Fruit fly (Drosophila melanogaster) whole organism, prepupa: ENCODE measurements around the gene CG13992.

ENCODE experiments used
- Blimp-1 ChIP-seq: fragments of 200-800 bp; sonication (Bioruptor generic); optimal IDR thresholded peaks from 3 replicates; lab custom pipeline; 2017; ENCODE audit warnings: missing biosample characterization, missing genetic modification characterization, mild to moderate bottlenecking, moderate library complexity, missing genetic modification reagents
- CG11294 ChIP-seq: fragments of 200-800 bp; sonication (Bioruptor generic); IDR thresholded peaks from 2 replicates; pipeline ENCODE4 v1.3.6; 2022; ENCODE audit warnings: missing biosample characterization, missing genetic modification characterization
- CG11762 ChIP-seq: fragments of 200-800 bp; sonication (Bioruptor generic); optimal IDR thresholded peaks from 3 replicates; lab custom pipeline; 2016; ENCODE audit warnings: missing biosample characterization, missing genetic modification characterization; ENCODE audit not compliant: insufficient read depth
- CG15336 ChIP-seq: fragments of 200-800 bp; sonication (Bioruptor generic); IDR thresholded peaks from 2 replicates; pipeline ENCODE4 v1.3.6; 2022; ENCODE audit warnings: missing biosample characterization, missing genetic modification characterization
- CG16779 ChIP-seq: fragments of 200-800 bp; sonication (Bioruptor generic); optimal IDR thresholded peaks from 3 replicates; lab custom pipeline; 2017; ENCODE audit warnings: missing biosample characterization, mild to moderate bottlenecking, missing genetic modification characterization
- CG3032 ChIP-seq: fragments of 200-800 bp; optimal IDR thresholded peaks from 2 replicates; lab custom pipeline; 2019; ENCODE audit warnings: missing biosample characterization, mild to moderate bottlenecking, missing genetic modification characterization, moderate library complexity
- CG31627 ChIP-seq: fragments of 200-800 bp; sonication (Bioruptor generic); optimal IDR thresholded peaks from 3 replicates; lab custom pipeline; 2016; ENCODE audit warnings: missing biosample characterization, missing genetic modification characterization
- CG34406 ChIP-seq: fragments of 200-800 bp; sonication (Bioruptor generic); optimal IDR thresholded peaks from 3 replicates; lab custom pipeline; 2016; ENCODE audit warnings: missing biosample characterization, missing genetic modification characterization
- CG4318 ChIP-seq: fragments of 200-800 bp; sonication (Bioruptor generic); optimal IDR thresholded peaks from 3 replicates; lab custom pipeline; 2017; ENCODE audit warnings: missing biosample characterization, mild to moderate bottlenecking, missing genetic modification characterization
- CG6163 ChIP-seq: fragments of 200-800 bp; sonication (Bioruptor generic); IDR thresholded peaks from 3 replicates; pipeline ENCODE4 v1.3.6; 2022; ENCODE audit warnings: missing biosample characterization, missing genetic modification characterization
- CG6792 ChIP-seq: fragments of 200-800 bp; sonication (Bioruptor generic); optimal IDR thresholded peaks from 3 replicates; lab custom pipeline; 2016; ENCODE audit warnings: missing biosample characterization, missing genetic modification characterization
- CG6854 ChIP-seq: fragments of 200-800 bp; sonication (Bioruptor generic); optimal IDR thresholded peaks from 2 replicates; lab custom pipeline; 2017; ENCODE audit warnings: missing biosample characterization, mild to moderate bottlenecking, missing genetic modification characterization
- CG7368 ChIP-seq: fragments of 200-800 bp; sonication (Bioruptor generic); optimal IDR thresholded peaks from 3 replicates; lab custom pipeline; 2016; ENCODE audit warnings: missing biosample characterization, missing genetic modification characterization
- CG8119 ChIP-seq: fragments of 200-800 bp; sonication (Bioruptor generic); IDR thresholded peaks from 3 replicates; pipeline ENCODE4 v1.3.6; 2022; ENCODE audit warnings: missing biosample characterization, missing genetic modification characterization
- CG8319 ChIP-seq: fragments of 200-800 bp; sonication (Bioruptor generic); optimal IDR thresholded peaks from 3 replicates; lab custom pipeline; 2016; ENCODE audit warnings: missing biosample characterization, missing genetic modification characterization
- CG8632 ChIP-seq: fragments of 200-800 bp; sonication (Bioruptor generic); optimal IDR thresholded peaks from 3 replicates; lab custom pipeline; 2016; ENCODE audit warnings: missing biosample characterization, missing genetic modification characterization
- Eip78C ChIP-seq: fragments of 200-800 bp; sonication (Bioruptor generic); peaks from one replicate; lab custom pipeline; 2016; ENCODE audit warnings: missing biosample characterization, missing genetic modification characterization
- Eip93F ChIP-seq: fragments of 200-800 bp; sonication (Bioruptor generic); optimal IDR thresholded peaks from 2 replicates; lab custom pipeline; 2016; ENCODE audit warnings: missing biosample characterization, mild to moderate bottlenecking, missing genetic modification characterization
- Ets21C ChIP-seq: fragments of 200-800 bp; sonication (Bioruptor generic); optimal IDR thresholded peaks from 3 replicates; lab custom pipeline; 2016; ENCODE audit warnings: missing biosample characterization, missing genetic modification characterization
- Gug ChIP-seq: fragments of 200-800 bp; sonication (Bioruptor generic); IDR thresholded peaks from 2 replicates; pipeline ENCODE4 v1.3.6; 2022; ENCODE audit warnings: missing biosample characterization, missing genetic modification characterization
- Hr38 ChIP-seq: sonication (Bioruptor generic); optimal IDR thresholded peaks from 2 replicates; lab custom pipeline; 2016; ENCODE audit warnings: missing biosample characterization, missing genetic modification characterization
- Hr39 ChIP-seq: fragments of 200-800 bp; sonication (Bioruptor generic); optimal IDR thresholded peaks from 2 replicates; lab custom pipeline; 2016; ENCODE audit warnings: missing biosample characterization, missing genetic modification characterization
- Hr4 ChIP-seq: fragments of 200-800 bp; sonication (Bioruptor generic); optimal IDR thresholded peaks from 3 replicates; lab custom pipeline; 2016; ENCODE audit warnings: missing biosample characterization, missing genetic modification characterization
- Lpt ChIP-seq: fragments of 200-800 bp; sonication (Bioruptor generic); optimal IDR thresholded peaks from 3 replicates; lab custom pipeline; 2016; ENCODE audit warnings: missing biosample characterization, missing genetic modification characterization
- Sox102F ChIP-seq: fragments of 200-800 bp; sonication (Bioruptor generic); optimal IDR thresholded peaks from 2 replicates; lab custom pipeline; 2016; ENCODE audit warnings: missing biosample characterization, mild to moderate bottlenecking, missing genetic modification characterization
- Sox14 ChIP-seq: fragments of 200-800 bp; sonication (Bioruptor generic); optimal IDR thresholded peaks from 3 replicates; lab custom pipeline; 2016; ENCODE audit warnings: missing biosample characterization, missing genetic modification characterization
- Sox15 ChIP-seq: fragments of 200-800 bp; sonication (Bioruptor generic); optimal IDR thresholded peaks from 3 replicates; lab custom pipeline; 2016; ENCODE audit warnings: missing biosample characterization, missing genetic modification characterization
- acj6 ChIP-seq: fragments of 200-800 bp; sonication (Bioruptor generic); optimal IDR thresholded peaks from 3 replicates; lab custom pipeline; 2016; ENCODE audit warnings: missing biosample characterization, missing genetic modification characterization
- dsx ChIP-seq: fragments of 200-800 bp; optimal IDR thresholded peaks from 3 replicates; lab custom pipeline; 2019; ENCODE audit warnings: missing biosample characterization, mild to moderate bottlenecking, missing genetic modification characterization, moderate library complexity; ENCODE audit not compliant: poor library complexity, severe bottlenecking
- eg ChIP-seq: fragments of 200-800 bp; sonication (Bioruptor generic); IDR thresholded peaks from 3 replicates; pipeline ENCODE4 v1.3.6; 2022; ENCODE audit warnings: missing biosample characterization, missing genetic modification characterization
- esn ChIP-seq: fragments of 200-800 bp; sonication (Bioruptor generic); optimal IDR thresholded peaks from 2 replicates; lab custom pipeline; 2016; ENCODE audit warnings: missing biosample characterization, mild to moderate bottlenecking, missing genetic modification characterization, moderate library complexity
- fd59A ChIP-seq: fragments of 200-800 bp; sonication (Bioruptor generic); optimal IDR thresholded peaks from 2 replicates; lab custom pipeline; 2017; ENCODE audit warnings: missing biosample characterization, mild to moderate bottlenecking, missing genetic modification characterization, missing genetic modification reagents
- fd85E ChIP-seq: fragments of 200-800 bp; sonication (Bioruptor generic); optimal IDR thresholded peaks from 3 replicates; lab custom pipeline; 2016; ENCODE audit warnings: missing biosample characterization, missing genetic modification characterization
- fkh ChIP-seq: fragments of 200-800 bp; sonication (Bioruptor generic); optimal IDR thresholded peaks from 3 replicates; lab custom pipeline; 2017; ENCODE audit warnings: missing biosample characterization, mild to moderate bottlenecking, missing genetic modification characterization, moderate library complexity
- lz ChIP-seq: fragments of 200-800 bp; sonication (Bioruptor generic); optimal IDR thresholded peaks from 3 replicates; lab custom pipeline; 2016; ENCODE audit warnings: missing biosample characterization, missing genetic modification characterization
- net ChIP-seq: fragments of 200-800 bp; sonication (Bioruptor generic); optimal IDR thresholded peaks from 3 replicates; lab custom pipeline; 2016; ENCODE audit warnings: missing biosample characterization, missing genetic modification characterization
- salr ChIP-seq, 2 experiments: fragments of 200-800 bp; sonication (Bioruptor generic); optimal IDR thresholded peaks; 3 replicates each; lab custom pipeline; 2016 to 2018; ENCODE audit warnings: missing biosample characterization in 2 of 2, missing genetic modification characterization in 2 of 2, mild to moderate bottlenecking in 1 of 2
- spab ChIP-seq: fragments of 200-800 bp; sonication (Bioruptor generic); optimal IDR thresholded peaks from 2 replicates; lab custom pipeline; 2017; ENCODE audit warnings: missing biosample characterization, mild to moderate bottlenecking, missing genetic modification characterization, missing genetic modification reagents
- ss ChIP-seq, 2 experiments: fragments of 200-800 bp; sonication (Bioruptor generic); optimal IDR thresholded peaks; 2 replicates in 1 of 2; 3 replicates in 1 of 2; lab custom pipeline; 2017 to 2018; ENCODE audit warnings: mild to moderate bottlenecking in 2 of 2, missing biosample characterization in 2 of 2, missing genetic modification characterization in 2 of 2, moderate library complexity in 1 of 2
- svp ChIP-seq: fragments of 200-800 bp; sonication (Bioruptor generic); peaks from one replicate; lab custom pipeline; 2016; ENCODE audit warnings: missing biosample characterization, missing genetic modification characterization

The CG13992 gene

dm6 chr2L:5977070-5977728 is 9.6 kb upstream of the CG13992 start (continued):
- TF ChIP-seq CG7368 (GFP tag; lab: Kevin White, UChicago) (peak; percentile 17), Hr38 (GFP tag; lab: Kevin White, UChicago) (no peak), Hr39 (no peak), CG31627 (GFP tag; lab: Kevin White, UChicago) (no peak), ss (GFP tag; optimal IDR thresholded peaks at IDR 0.05; lab: Kevin White, UChicago) (peak; percentile 9 to 77), Ets21C (GFP tag; lab: Kevin White, UChicago) (no peak), Eip78C (GFP tag; lab: Kevin White, UChicago) (peak; percentile 63), CG11762 (GFP tag; lab: Kevin White, UChicago) (no peak), Gug (GFP tag; lab: Robert Waterston, UW) (no peak), CG8119 (GFP tag; lab: Robert Waterston, UW) (no peak), CG4318 (GFP tag; lab: Kevin White, UChicago) (no peak), fkh (peak; percentile 90)

dm6 chr2L:5975601-5976000 is 8.0 kb upstream of the CG13992 start:
- no peak for TF ChIP-seq eg (GFP tag; lab: Robert Waterston, UW)
- TF ChIP-seq fd85E (GFP tag; lab: Kevin White, UChicago) = no peak
- TF ChIP-seq Sox102F (GFP tag; lab: Kevin White, UChicago) = no peak
- TF ChIP-seq lz = no peak
- no peak for TF ChIP-seq CG8632
- TF ChIP-seq fd59A (GFP tag; lab: Kevin White, UChicago) = no peak
- no peak for TF ChIP-seq CG34406 (GFP tag; lab: Kevin White, UChicago)
- TF ChIP-seq ss (GFP tag; optimal IDR thresholded peaks at IDR 0.05; lab: Kevin White, UChicago) = no peak
- no peak for TF ChIP-seq CG11762 (GFP tag; lab: Kevin White, UChicago)
- TF ChIP-seq acj6 (GFP tag; lab: Kevin White, UChicago) = no peak
- TF ChIP-seq spab (GFP tag; lab: Kevin White, UChicago) = no peak
- TF ChIP-seq CG11294 (GFP tag; lab: Robert Waterston, UW) = no peak
- no peak for TF ChIP-seq Sox14 (GFP tag; lab: Kevin White, UChicago)
- TF ChIP-seq Ets21C (GFP tag; lab: Kevin White, UChicago) = no peak
- TF ChIP-seq CG3032 (tag; lab: Kevin White, UChicago) = no peak
- no peak for TF ChIP-seq CG6792 (GFP tag; lab: Kevin White, UChicago)
- no peak for TF ChIP-seq esn (GFP tag; lab: Kevin White, UChicago)
- no peak for TF ChIP-seq salr (GFP tag; optimal IDR thresholded peaks at IDR 0.05; lab: Kevin White, UChicago)
- no peak for TF ChIP-seq Eip93F (GFP tag; lab: Kevin White, UChicago)

dm6 chr2L:5975025-5975539 is 7.5 kb upstream of the CG13992 start:
- TF ChIP-seq svp (GFP tag; lab: Kevin White, UChicago) = peak; percentile 72
- TF ChIP-seq Lpt (GFP tag; lab: Kevin White, UChicago) = no peak
- peak; percentile 26 for TF ChIP-seq dsx (GFP tag; lab: Kevin White, UChicago)
- TF ChIP-seq CG8319 (GFP tag; lab: Kevin White, UChicago) = no peak
- peak; percentile 13; the same call in 1 of the 2 replicates for TF ChIP-seq CG15336
- peak; percentile 50 for TF ChIP-seq fkh
- TF ChIP-seq CG8119 (GFP tag; lab: Robert Waterston, UW) = 0 out of 3 replicates have a peak, but pooled peaks have one; percentile 18
- peak; percentile 38; the same call in 2 of the 3 replicates for TF ChIP-seq eg (GFP tag; lab: Robert Waterston, UW)
- TF ChIP-seq, all 60 proteins: peak for 6

dm6 chr2L:5974122-5974521 is 6.6 kb upstream of the CG13992 start:
- TF ChIP-seq CG6854 (GFP tag; lab: Kevin White, UChicago) (no peak), spab (GFP tag; lab: Kevin White, UChicago) (peak; percentile 6), fkh (peak; percentile 95), CG8319 (GFP tag; lab: Kevin White, UChicago) (no peak), CG7368 (GFP tag; lab: Kevin White, UChicago) (no peak), CG16779 (tag; lab: Kevin White, UChicago) (no peak), CG6163 (GFP tag; lab: Robert Waterston, UW) (no peak), Hr4 (no peak), Sox15 (GFP tag; lab: Kevin White, UChicago) (no peak), Blimp-1 (GFP tag; lab: Kevin White, UChicago) (no peak), CG6792 (GFP tag; lab: Kevin White, UChicago) (no peak), fd59A (GFP tag; lab: Kevin White, UChicago) (no peak), ss (GFP tag; optimal IDR thresholded peaks at IDR 0.05; lab: Kevin White, UChicago) (peak in 1 of 2 experiments; percentile 16), Ets21C (GFP tag; lab: Kevin White, UChicago) (no peak), Eip93F (GFP tag; lab: Kevin White, UChicago) (no peak), Eip78C (GFP tag; lab: Kevin White, UChicago) (peak; percentile 56), svp (GFP tag; lab: Kevin White, UChicago) (peak; percentile 85), net (GFP tag; lab: Kevin White, UChicago) (no peak)
